Worm (Caenorhabditis elegans) whole organism, midembryonic: ENCODE measurements around the gene F22H10.3.

ENCODE experiments used
- cog-1 ChIP-seq: sonication (generic microtip); optimal IDR thresholded peaks from 2 replicates; lab custom pipeline; 2016; ENCODE audit warnings: missing genetic modification characterization, missing compliant biosample characterization
- flt-1 ChIP-seq: fragments of 200-800 bp; sonication (Bioruptor generic); IDR thresholded peaks from 2 replicates; pipeline ENCODE4 v1.3.6; 2022; ENCODE audit warnings: missing genetic modification characterization, missing compliant biosample characterization
- klf-2 ChIP-seq: fragments of 200-800 bp; sonication (Bioruptor generic); conservative IDR thresholded peaks from 2 replicates; pipeline ENCODE4 v1.3.6; 2022; ENCODE audit warnings: missing genetic modification reagents, missing genetic modification characterization, missing compliant biosample characterization
- ref-1 ChIP-seq: fragments of 200-800 bp; sonication (Bioruptor generic); conservative IDR thresholded peaks from 2 replicates; pipeline ENCODE4 v1.3.6; 2022; ENCODE audit warnings: missing genetic modification reagents, missing genetic modification characterization, missing compliant biosample characterization
- ztf-23 ChIP-seq: fragments of 200-800 bp; sonication (Bioruptor generic); IDR thresholded peaks from 2 replicates; pipeline ENCODE4 v1.3.6; 2022; ENCODE audit warnings: missing genetic modification reagents, missing genetic modification characterization, missing compliant biosample characterization

- TF ChIP-seq ztf-23 (GFP tag; lab: Robert Waterston, UW) (no peak), cog-1 (tag; lab: Kevin White, UChicago) (no peak), ref-1 (no peak), klf-2 (GFP tag; lab: Robert Waterston, UW) (no peak), flt-1 (GFP tag; lab: Robert Waterston, UW) (no peak)
These were observed 1.8 kb downstream of the F22H10.3 start for ce11 chrX:16675712-16676111.
